Fruit fly (Drosophila melanogaster): ENCODE results near the gene stx.

The stx gene

DNA sequence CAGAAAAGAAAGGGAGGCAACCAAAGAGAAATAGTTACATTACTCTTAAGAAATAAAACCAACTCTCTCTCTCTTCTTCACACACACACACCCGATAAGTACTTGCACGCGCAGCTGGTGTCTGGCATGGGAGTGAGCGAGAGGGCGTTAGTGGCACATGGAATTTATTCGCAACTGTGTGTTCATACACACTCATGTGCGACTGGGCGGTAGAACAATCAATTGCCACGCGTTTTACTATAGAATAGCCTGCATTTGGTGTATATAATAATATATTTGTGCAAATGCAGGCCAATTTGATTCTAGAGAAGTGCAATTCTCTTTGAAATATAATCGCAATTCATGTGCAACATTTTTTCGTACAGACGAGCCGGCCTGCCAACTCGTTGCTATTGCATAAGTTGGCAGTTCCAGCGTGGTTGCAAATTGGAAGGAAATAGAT, 41.2 kb upstream of the stx start (continued):
- TF ChIP-seq CG15479 (GFP tag; optimal IDR thresholded peaks at IDR 0.05) (peak; percentile 100), rib (GFP tag; IDR thresholded peaks at IDR 0.05) (peak; percentile 69), CG12769 (tag; optimal IDR thresholded peaks at IDR 0.05) (peak; percentile 11), Nf-YB (GFP tag; optimal IDR thresholded peaks at IDR 0.05) (peak; percentile 1), twi (tag; optimal IDR thresholded peaks at IDR 0.05) (peak; percentile 53), esg (GFP tag; conservative IDR thresholded peaks at IDR 0.05) (no peak), cg (GFP tag; optimal IDR thresholded peaks at IDR 0.05) (peak; percentile 87), trem (tag; optimal IDR thresholded peaks at IDR 0.05) (peak; percentile 99), pzg (GFP tag; optimal IDR thresholded peaks at IDR 0.05) (peak; percentile 21), Ets65A (GFP tag) (peak; percentile 63), cwo (GFP tag; optimal IDR thresholded peaks at IDR 0.05) (peak; percentile 55), CG12299 (tag; optimal IDR thresholded peaks at IDR 0.05) (peak; percentile 37), CG15011 (GFP tag; optimal IDR thresholded peaks at IDR 0.05) (no peak), Opbp (GFP tag; IDR thresholded peaks at IDR 0.05; ENCODE audit: partially characterized antibody) (0 out of 3 replicates have a peak, but pooled peaks have one; percentile 41), HmgZ (tag; optimal IDR thresholded peaks at IDR 0.05) (peak; percentile 22), pros (GFP tag; optimal IDR thresholded peaks at IDR 0.05) (peak; percentile 82), crp (GFP tag; optimal IDR thresholded peaks at IDR 0.05) (peak in 1 of 2 experiments; percentile 14), row (GFP tag; IDR thresholded peaks at IDR 0.05) (0 out of 3 replicates have a peak, but pooled peaks have one; percentile 32), sens (GFP tag) (peak; percentile 64), sug (tag; optimal IDR thresholded peaks at IDR 0.05) (peak; percentile 16), ewg (GFP tag; optimal IDR thresholded peaks at IDR 0.05) (peak; percentile 17), Gsc (GFP tag; IDR thresholded peaks at IDR 0.05) (no peak)

DNA sequence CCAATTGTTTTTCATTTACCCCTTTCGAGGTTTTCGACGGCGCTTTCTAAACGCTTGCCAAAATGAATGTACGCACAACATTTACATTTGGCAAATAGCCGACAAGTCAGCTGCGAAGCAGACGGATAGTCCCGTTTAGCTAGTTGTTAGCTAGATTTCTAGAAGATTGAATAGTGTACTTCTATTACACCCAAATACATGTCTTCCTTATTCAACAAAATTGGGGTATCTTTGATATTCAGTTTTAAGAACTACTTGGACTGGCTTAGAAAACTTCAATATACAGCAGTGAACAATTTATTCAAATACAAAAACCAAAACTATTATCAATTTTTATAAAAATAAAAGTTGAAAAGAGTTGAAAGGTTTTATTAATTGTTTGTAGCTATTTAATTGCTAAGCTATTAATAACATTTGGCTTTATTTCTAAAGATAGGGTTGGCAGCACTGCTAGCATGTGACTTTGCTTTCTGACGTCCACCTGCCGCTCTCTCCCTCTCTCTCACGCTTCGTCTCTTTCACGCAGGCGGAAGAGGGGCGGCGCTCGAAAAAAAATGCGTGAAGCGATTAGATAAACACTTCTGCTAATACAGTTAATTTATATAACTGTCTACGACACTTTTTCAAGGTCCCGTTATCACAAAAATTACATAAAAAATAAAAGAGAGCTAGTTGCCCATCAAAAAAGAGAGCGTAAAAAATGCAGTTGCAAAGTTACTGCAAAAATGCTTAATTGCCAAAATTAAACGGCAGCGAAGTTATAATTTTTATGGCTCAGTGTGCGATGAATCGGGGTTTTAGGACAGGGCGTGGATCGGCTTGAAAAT, 40.3 kb upstream of the stx start:
- TF ChIP-seq cad (GFP tag; optimal IDR thresholded peaks at IDR 0.05) = no peak
- no peak for TF ChIP-seq CG16863 (GFP tag; optimal IDR thresholded peaks at IDR 0.05)
- no peak for TF ChIP-seq vvl (GFP tag; IDR thresholded peaks at IDR 0.05)
- peak; percentile 27 for TF ChIP-seq CG10543 (GFP tag; optimal IDR thresholded peaks at IDR 0.05)
- peak; percentile 16 for TF ChIP-seq CG12659 (GFP tag; optimal IDR thresholded peaks at IDR 0.05)
- TF ChIP-seq CG14441 (GFP tag; IDR thresholded peaks at IDR 0.05) = no peak
- TF ChIP-seq exex (tag; optimal IDR thresholded peaks at IDR 0.05) = peak; percentile 3
- TF ChIP-seq Jarid2 (GFP tag; optimal IDR thresholded peaks at IDR 0.05) = no peak
- TF ChIP-seq E2f1 (GFP tag; IDR thresholded peaks at IDR 0.05) = peak; percentile 10; the same call in 1 of the 2 replicates
- no peak for TF ChIP-seq jing (GFP tag; optimal IDR thresholded peaks at IDR 0.05)
- TF ChIP-seq sqz (GFP tag; optimal IDR thresholded peaks at IDR 0.05) = peak; percentile 75
- peak in 1 of 2 experiments; percentile 48 for TF ChIP-seq Hr51 (GFP tag; optimal IDR thresholded peaks at IDR 0.05)
- no peak for TF ChIP-seq gt (GFP tag; IDR thresholded peaks at IDR 0.05)
- no peak for TF ChIP-seq CG10274 (GFP tag; optimal IDR thresholded peaks at IDR 0.05)
- no peak for TF ChIP-seq Sox100B (GFP tag; optimal IDR thresholded peaks at IDR 0.05)
- no peak for TF ChIP-seq CG4730 (GFP tag; IDR thresholded peaks at IDR 0.05)
- peak in 1 of 2 experiments; percentile 52 for TF ChIP-seq Trl (optimal IDR thresholded peaks at IDR 0.05)
- TF ChIP-seq Trl (GFP tag; optimal IDR thresholded peaks at IDR 0.05) = no peak
- peak; percentile 35 for TF ChIP-seq CG2678 (tag; optimal IDR thresholded peaks at IDR 0.05)
- peak; percentile 32 for TF ChIP-seq CG7556 (GFP tag; optimal IDR thresholded peaks at IDR 0.05)
- TF ChIP-seq cwo (GFP tag; optimal IDR thresholded peaks at IDR 0.05) = peak; percentile 63
- TF ChIP-seq MBD-R2 (GFP tag; IDR thresholded peaks at IDR 0.05) = no peak
- TF ChIP-seq en (GFP tag; optimal IDR thresholded peaks at IDR 0.05) = no peak
- no peak for TF ChIP-seq NK7.1 (GFP tag; optimal IDR thresholded peaks at IDR 0.05)
- no peak for TF ChIP-seq gce (GFP tag; IDR thresholded peaks at IDR 0.05)
- no peak for TF ChIP-seq Xrp1 (GFP tag; IDR thresholded peaks at IDR 0.05)
- TF ChIP-seq CG3407 (GFP tag; optimal IDR thresholded peaks at IDR 0.05) = no peak
- TF ChIP-seq CG1024 (GFP tag; IDR thresholded peaks at IDR 0.05) = no peak

Measured in whole organism, embryonic.